Worm (Caenorhabditis elegans) whole organism, mixed stage, embryonic: ENCODE results near the gene Y56A3A.22.

ENCODE experiments used
- blmp-1 ChIP-seq: fragments of 150-350 bp; optimal IDR thresholded peaks from 2 replicates; lab custom pipeline; 2014; ENCODE audit warnings: missing biosample characterization, missing genetic modification characterization
- ceh-39 ChIP-seq: fragments of 150-350 bp; optimal IDR thresholded peaks from 2 replicates; lab custom pipeline; 2014; ENCODE audit warnings: missing biosample characterization, missing genetic modification characterization
- ces-1 ChIP-seq: fragments of 150-350 bp; optimal IDR thresholded peaks from 2 replicates; lab custom pipeline; 2014; ENCODE audit warnings: missing biosample characterization, missing genetic modification reagents, missing genetic modification characterization
- drap-1 ChIP-seq: fragments of 200-800 bp; sonication (Bioruptor generic); optimal IDR thresholded peaks from 3 replicates; lab custom pipeline; 2018; ENCODE audit warnings: mild to moderate bottlenecking, missing genetic modification characterization, missing compliant biosample characterization
- elt-1 ChIP-seq: sonication (generic microtip); optimal IDR thresholded peaks from 2 replicates; lab custom pipeline; 2017; ENCODE audit warnings: missing genetic modification characterization, mild to moderate bottlenecking, missing compliant biosample characterization, antibody characterized with exemption, moderate library complexity, borderline replicate concordance; ENCODE audit not compliant: insufficient read depth
- flh-1 ChIP-seq: fragments of 200-800 bp; sonication (Bioruptor generic); optimal IDR thresholded peaks from 2 replicates; lab custom pipeline; 2018; ENCODE audit warnings: mild to moderate bottlenecking, missing genetic modification characterization, moderate library complexity, missing compliant biosample characterization
- ham-2 ChIP-seq: fragments of 200-800 bp; sonication (Bioruptor generic); optimal IDR thresholded peaks from 2 replicates; lab custom pipeline; 2018; ENCODE audit warnings: mild to moderate bottlenecking, missing genetic modification characterization, missing compliant biosample characterization
- mep-1 ChIP-seq: fragments of 150-350 bp; optimal IDR thresholded peaks from 2 replicates; lab custom pipeline; 2017; ENCODE audit warnings: missing biosample characterization, missing genetic modification reagents, missing genetic modification characterization, inconsistent platforms
- mls-2 ChIP-seq: sonication (generic microtip); optimal IDR thresholded peaks from 2 replicates; lab custom pipeline; 2016; ENCODE audit warnings: mild to moderate bottlenecking, missing genetic modification characterization, moderate library complexity, missing compliant biosample characterization
- nhr-237 ChIP-seq: fragments of 150-350 bp; optimal IDR thresholded peaks from 2 replicates; lab custom pipeline; 2014; ENCODE audit warnings: missing biosample characterization, missing genetic modification characterization
- nhr-76 ChIP-seq: sonication (generic microtip); optimal IDR thresholded peaks from 2 replicates; lab custom pipeline; 2017; ENCODE audit warnings: missing biosample characterization, missing genetic modification characterization
- unc-120 ChIP-seq: sonication (generic microtip); optimal IDR thresholded peaks from 2 replicates; lab custom pipeline; 2017; ENCODE audit warnings: missing genetic modification characterization, missing compliant biosample characterization; ENCODE audit not compliant: poor library complexity, severe bottlenecking
- zip-8 ChIP-seq: fragments of 150-350 bp; optimal IDR thresholded peaks from 2 replicates; lab custom pipeline; 2014; ENCODE audit warnings: missing biosample characterization, missing genetic modification characterization
- ztf-11 ChIP-seq: fragments of 150-350 bp; optimal IDR thresholded peaks from 2 replicates; lab custom pipeline; 2014; ENCODE audit warnings: missing biosample characterization, missing genetic modification characterization

ce11 chrIII:11881549-11881948, 39.9 kb upstream of the Y56A3A.22 start:
- TF ChIP-seq ceh-39 (tag; lab: Kevin White, UChicago) (no peak), blmp-1 (tag; lab: Kevin White, UChicago) (no peak), zip-8 (no peak), elt-1 (tag; lab: Kevin White, UChicago) (no peak), flh-1 (GFP tag; lab: Kevin White, UChicago) (no peak), ces-1 (no peak), mls-2 (no peak), nhr-237 (tag; lab: Kevin White, UChicago) (no peak), drap-1 (GFP tag; lab: Kevin White, UChicago) (no peak), nhr-76 (no peak), ham-2 (GFP tag; lab: Kevin White, UChicago) (no peak), unc-120 (no peak), mep-1 (tag; lab: Kevin White, UChicago) (no peak), ztf-11 (no peak)
